Fruit fly (Drosophila melanogaster) whole organism, pupa: ENCODE results near the gene CG14662.
A peak's percentile ranks its signal among the peaks of the same experiment; 100 is the strongest.

Source experiments
- CG10348 ChIP-seq: fragments of 200-800 bp; sonication (Bioruptor generic); IDR thresholded peaks from 2 replicates; pipeline ENCODE4 v1.3.6; 2022; ENCODE audit warnings: missing biosample characterization, missing genetic modification characterization
- CG12605 ChIP-seq: fragments of 200-800 bp; sonication (Bioruptor generic); IDR thresholded peaks from 2 replicates; pipeline ENCODE4 v1.3.6; 2022; ENCODE audit warnings: missing biosample characterization, missing genetic modification characterization
- CG14655 ChIP-seq: fragments of 200-800 bp; sonication (Bioruptor generic); optimal IDR thresholded peaks from 3 replicates; lab custom pipeline; 2017; ENCODE audit warnings: mild to moderate bottlenecking, missing biosample characterization, missing genetic modification reagents, missing genetic modification characterization
- CG15710 ChIP-seq: fragments of 200-800 bp; sonication (Bioruptor generic); optimal IDR thresholded peaks from 2 replicates; lab custom pipeline; 2018; ENCODE audit warnings: missing biosample characterization, mild to moderate bottlenecking, missing genetic modification characterization, moderate library complexity
- CG32121 ChIP-seq: fragments of 200-800 bp; sonication (Bioruptor generic); IDR thresholded peaks from 2 replicates; pipeline ENCODE4 v1.3.6; 2022; ENCODE audit warnings: missing biosample characterization, missing genetic modification characterization
- CG34367 ChIP-seq: fragments of 200-800 bp; sonication (Bioruptor generic); optimal IDR thresholded peaks from 2 replicates; lab custom pipeline; 2018; ENCODE audit warnings: missing biosample characterization, mild to moderate bottlenecking, missing genetic modification characterization
- CG8159 ChIP-seq: fragments of 200-800 bp; sonication (Bioruptor generic); optimal IDR thresholded peaks from 3 replicates; lab custom pipeline; 2018; ENCODE audit warnings: missing biosample characterization, mild to moderate bottlenecking, missing genetic modification characterization, moderate library complexity
- EcR ChIP-seq: fragments of 200-800 bp; sonication (Bioruptor generic); optimal IDR thresholded peaks from 3 replicates; lab custom pipeline; 2019; ENCODE audit warnings: missing biosample characterization, missing genetic modification characterization, mild to moderate bottlenecking, moderate library complexity, missing genetic modification reagents
- Ets98B ChIP-seq: fragments of 200-800 bp; sonication (Bioruptor generic); IDR thresholded peaks from 2 replicates; pipeline ENCODE4 v1.3.6; 2022; ENCODE audit warnings: missing biosample characterization, missing genetic modification characterization
- Snoo ChIP-seq: fragments of 200-800 bp; sonication (Bioruptor generic); optimal IDR thresholded peaks from 3 replicates; lab custom pipeline; 2017; ENCODE audit warnings: missing biosample characterization, mild to moderate bottlenecking, missing genetic modification characterization, inconsistent platforms

- TF ChIP-seq CG34367 (tag; lab: Kevin White, UChicago) (no peak), Ets98B (no peak), CG10348 (GFP tag; lab: Robert Waterston, UW) (no peak), CG15710 (tag; lab: Kevin White, UChicago) (no peak), CG14655 (peak; percentile 38), CG32121 (GFP tag; lab: Robert Waterston, UW) (peak; percentile 27; the same call in 1 of the 2 replicates), EcR (no peak), Snoo (tag; lab: Kevin White, UChicago) (no peak), CG12605 (GFP tag; lab: Robert Waterston, UW) (no peak), CG8159 (tag; lab: Kevin White, UChicago) (peak; percentile 22)
Measured at dm6 chr3R:5013503-5013902, 29.5 kb upstream of the CG14662 start.
